Worm (Caenorhabditis elegans) whole organism, L2 larva: Measurements from ENCODE around the gene ckb-2.

Experiments
- C34F6.9 ChIP-seq: fragments of 150-350 bp; optimal IDR thresholded peaks from 2 replicates; lab custom pipeline; 2014; ENCODE audit warnings: missing biosample characterization, missing genetic modification characterization
- F13H6.1 ChIP-seq: sonication (generic microtip); optimal IDR thresholded peaks from 2 replicates; lab custom pipeline; 2016; ENCODE audit warnings: missing genetic modification characterization, missing compliant biosample characterization
- R02D3.7 ChIP-seq: fragments of 150-350 bp; optimal IDR thresholded peaks from 2 replicates; lab custom pipeline; 2014; ENCODE audit warnings: missing biosample characterization, missing genetic modification characterization
- ZK546.5 ChIP-seq: sonication (generic microtip); optimal IDR thresholded peaks from 2 replicates; lab custom pipeline; 2017; ENCODE audit warnings: missing biosample characterization, missing genetic modification characterization
- aly-2 ChIP-seq: fragments of 150-350 bp; optimal IDR thresholded peaks from 2 replicates; lab custom pipeline; 2014; ENCODE audit warnings: missing biosample characterization, missing genetic modification characterization
- ama-1 ChIP-seq: fragments of 150-350 bp; optimal IDR thresholded peaks from 2 replicates; lab custom pipeline; 2018; ENCODE audit warnings: inconsistent platforms
- blmp-1 ChIP-seq: sonication (generic microtip); optimal IDR thresholded peaks from 2 replicates; lab custom pipeline; 2017; ENCODE audit warnings: missing genetic modification characterization, mild to moderate bottlenecking, missing compliant biosample characterization, antibody characterized with exemption, moderate library complexity; ENCODE audit not compliant: insufficient read depth
- ceh-16 ChIP-seq: fragments of 150-350 bp; optimal IDR thresholded peaks from 2 replicates; lab custom pipeline; 2014; ENCODE audit warnings: missing biosample characterization, missing genetic modification characterization
- ceh-82 ChIP-seq: fragments of 150-350 bp; optimal IDR thresholded peaks from 2 replicates; lab custom pipeline; 2014; ENCODE audit warnings: missing biosample characterization, missing genetic modification characterization
- crh-2 ChIP-seq: sonication (generic microtip); optimal IDR thresholded peaks from 2 replicates; lab custom pipeline; 2017; ENCODE audit warnings: missing biosample characterization, missing genetic modification characterization
- dmd-4 ChIP-seq: sonication (generic microtip); optimal IDR thresholded peaks from 2 replicates; lab custom pipeline; 2017; ENCODE audit warnings: missing biosample characterization, missing genetic modification characterization
- egl-27 ChIP-seq: sonication (generic microtip); optimal IDR thresholded peaks from 3 replicates; lab custom pipeline; 2017; ENCODE audit warnings: missing biosample characterization, missing genetic modification reagents, missing genetic modification characterization
- elt-3 ChIP-seq: sonication (generic microtip); optimal IDR thresholded peaks from 2 replicates; lab custom pipeline; 2017; ENCODE audit warnings: missing biosample characterization, missing genetic modification characterization
- fos-1 ChIP-seq: fragments of 150-350 bp; optimal IDR thresholded peaks from 2 replicates; lab custom pipeline; 2014; ENCODE audit warnings: missing biosample characterization, missing genetic modification characterization
- gmeb-1 ChIP-seq: fragments of 150-350 bp; optimal IDR thresholded peaks from 2 replicates; lab custom pipeline; 2014; ENCODE audit warnings: missing biosample characterization, missing genetic modification characterization
- lin-11 ChIP-seq: fragments of 150-350 bp; sonication (generic microtip); optimal IDR thresholded peaks from 2 replicates; lab custom pipeline; 2014; ENCODE audit warnings: missing biosample characterization, missing genetic modification characterization, inconsistent platforms, mixed read lengths
- lin-13 ChIP-seq: fragments of 150-350 bp; optimal IDR thresholded peaks from 2 replicates; lab custom pipeline; 2014; ENCODE audit warnings: missing biosample characterization, missing genetic modification reagents, missing genetic modification characterization
- lin-39 ChIP-seq: fragments of 150-350 bp; optimal IDR thresholded peaks from 2 replicates; lab custom pipeline; 2014; ENCODE audit warnings: missing biosample characterization, missing genetic modification reagents, missing genetic modification characterization
- lsy-2 ChIP-seq, 2 experiments: fragments of 150-350 bp in 1 of 2; sonication (generic microtip) in 1 of 2; optimal IDR thresholded peaks; 2 replicates each; lab custom pipeline; 2014 to 2017; ENCODE audit warnings: missing biosample characterization in 2 of 2, missing genetic modification characterization in 2 of 2
- mab-5 ChIP-seq: fragments of 150-350 bp; optimal IDR thresholded peaks from 2 replicates; lab custom pipeline; 2014; ENCODE audit warnings: missing biosample characterization, missing genetic modification characterization
- mbf-1 ChIP-seq: sonication (generic microtip); optimal IDR thresholded peaks from 2 replicates; lab custom pipeline; 2017; ENCODE audit warnings: missing biosample characterization, missing genetic modification characterization
- mdl-1 ChIP-seq, 2 experiments: fragments of 150-350 bp in 1 of 2; sonication (generic microtip) in 1 of 2; optimal IDR thresholded peaks; 2 replicates each; lab custom pipeline; 2017; ENCODE audit warnings: missing biosample characterization in 2 of 2, missing genetic modification characterization in 2 of 2
- nhr-10 ChIP-seq: sonication (generic microtip); optimal IDR thresholded peaks from 2 replicates; lab custom pipeline; 2017; ENCODE audit warnings: missing biosample characterization, missing genetic modification characterization
- nhr-11 ChIP-seq: fragments of 150-350 bp; optimal IDR thresholded peaks from 2 replicates; lab custom pipeline; 2014; ENCODE audit warnings: missing biosample characterization, missing genetic modification characterization
- nhr-12 ChIP-seq: fragments of 150-350 bp; optimal IDR thresholded peaks from 2 replicates; lab custom pipeline; 2014; ENCODE audit warnings: missing biosample characterization, missing genetic modification characterization
- nhr-129 ChIP-seq: fragments of 150-350 bp; optimal IDR thresholded peaks from 2 replicates; lab custom pipeline; 2014; ENCODE audit warnings: missing biosample characterization, missing genetic modification characterization
- nhr-21 ChIP-seq: fragments of 150-350 bp; optimal IDR thresholded peaks from 2 replicates; lab custom pipeline; 2014; ENCODE audit warnings: missing biosample characterization, missing genetic modification characterization
- nhr-23 ChIP-seq: fragments of 150-350 bp; optimal IDR thresholded peaks from 2 replicates; lab custom pipeline; 2014; ENCODE audit warnings: missing biosample characterization, missing genetic modification reagents, missing genetic modification characterization
- nhr-237 ChIP-seq: fragments of 150-350 bp; optimal IDR thresholded peaks from 2 replicates; lab custom pipeline; 2014; ENCODE audit warnings: missing biosample characterization, missing genetic modification characterization
- nhr-25 ChIP-seq: fragments of 150-350 bp; sonication (generic microtip); optimal IDR thresholded peaks from 3 replicates; lab custom pipeline; 2014; ENCODE audit warnings: missing biosample characterization, missing genetic modification characterization
- nhr-77 ChIP-seq: fragments of 150-350 bp; optimal IDR thresholded peaks from 2 replicates; lab custom pipeline; 2014; ENCODE audit warnings: missing biosample characterization, missing genetic modification characterization
- sma-3 ChIP-seq: sonication (generic microtip); optimal IDR thresholded peaks from 2 replicates; lab custom pipeline; 2016; ENCODE audit warnings: missing genetic modification reagents, missing genetic modification characterization, missing compliant biosample characterization
- sma-9 ChIP-seq, 2 experiments: fragments of 150-350 bp in 1 of 2; sonication (generic microtip) in 1 of 2; optimal IDR thresholded peaks; 2 replicates each; lab custom pipeline; 2014 to 2016; ENCODE audit warnings: missing genetic modification characterization in 2 of 2, mild to moderate bottlenecking in 1 of 2, missing biosample characterization in 1 of 2, missing compliant biosample characterization in 1 of 2, missing genetic modification reagents in 1 of 2, moderate library complexity in 1 of 2
- snpc-4 ChIP-seq: fragments of 150-350 bp; optimal IDR thresholded peaks from 2 replicates; lab custom pipeline; 2014; ENCODE audit warnings: missing biosample characterization, missing genetic modification characterization
- unc-39 ChIP-seq: fragments of 150-350 bp; optimal IDR thresholded peaks from 2 replicates; lab custom pipeline; 2014; ENCODE audit warnings: missing biosample characterization, missing genetic modification characterization
- unc-55 ChIP-seq: fragments of 150-350 bp; sonication (generic microtip); optimal IDR thresholded peaks from 3 replicates; lab custom pipeline; 2014; ENCODE audit warnings: missing biosample characterization, missing genetic modification reagents, missing genetic modification characterization
- zag-1 ChIP-seq: fragments of 150-350 bp; optimal IDR thresholded peaks from 2 replicates; lab custom pipeline; 2014; ENCODE audit warnings: missing biosample characterization, missing genetic modification characterization
- ztf-11 ChIP-seq: sonication (generic microtip); optimal IDR thresholded peaks from 2 replicates; lab custom pipeline; 2017; ENCODE audit warnings: missing biosample characterization, missing genetic modification characterization
- ztf-4 ChIP-seq: fragments of 150-350 bp; optimal IDR thresholded peaks from 2 replicates; lab custom pipeline; 2014; ENCODE audit warnings: missing biosample characterization, missing genetic modification characterization

ckb-2 gene

ce11 chrIII:4398463-4398862 lies 30.7 kb downstream of the ckb-2 start, which contains the start of gene R07E5.6:
Gene R07E5.6 (plus strand): TSS chrIII:4398763.
- TF ChIP-seq fos-1 (tag; lab: Kevin White, UChicago) (no peak), mab-5 (tag; lab: Kevin White, UChicago) (no peak), lin-11 (tag; lab: Kevin White, UChicago) (no peak), nhr-129 (no peak), egl-27 (no peak), sma-9 (GFP tag; optimal IDR thresholded peaks at IDR 0.05; lab: Kevin White, UChicago) (no peak), sma-9 (tag; optimal IDR thresholded peaks at IDR 0.05; lab: Kevin White, UChicago) (no peak), F13H6.1 (tag; lab: Kevin White, UChicago) (no peak), ZK546.5 (tag; lab: Kevin White, UChicago) (no peak), ztf-11 (tag; lab: Kevin White, UChicago) (no peak)

- TF ChIP-seq lin-11 (tag; lab: Kevin White, UChicago) (no peak), ztf-4 (no peak), lsy-2 (tag; optimal IDR thresholded peaks at IDR 0.05; lab: Kevin White, UChicago) (no peak), elt-3 (tag; lab: Kevin White, UChicago) (no peak), ceh-16 (tag; lab: Kevin White, UChicago) (no peak)
Observed at ce11 chrIII:4401142-4401541, 33.4 kb downstream of the ckb-2 start, which contains the start of gene R07E5.15. Gene R07E5.15 (plus strand): TSS chrIII:4401442.

- no peak for TF ChIP-seq ceh-82 (tag; lab: Kevin White, UChicago)
- peak; percentile 0 for TF ChIP-seq fos-1 (tag; lab: Kevin White, UChicago)
- TF ChIP-seq lin-13 (GFP tag; lab: Kevin White, UChicago): no peak
- TF ChIP-seq R02D3.7 (tag; lab: Kevin White, UChicago): no peak
- no peak for TF ChIP-seq mdl-1 (tag; optimal IDR thresholded peaks at IDR 0.05; lab: Kevin White, UChicago)
- TF ChIP-seq nhr-25 (tag; lab: Kevin White, UChicago): peak; percentile 13
- no peak for TF ChIP-seq dmd-4 (tag; lab: Kevin White, UChicago)
- TF ChIP-seq C34F6.9 (tag; lab: Kevin White, UChicago): peak; percentile 62
- peak; percentile 42 for TF ChIP-seq nhr-129
- peak; percentile 56 for TF ChIP-seq unc-55 (GFP tag; lab: Kevin White, UChicago)
- no peak for TF ChIP-seq unc-39
- peak; percentile 33 for TF ChIP-seq snpc-4
Observed at ce11 chrIII:4404339-4404836, 36.6 kb downstream of the ckb-2 start, which contains the start of the genes R07E5.17 and snfc-5. Gene R07E5.17 (minus strand): TSS chrIII:4404436. Gene snfc-5 (plus strand): TSS chrIII:4404786.

DNA sequence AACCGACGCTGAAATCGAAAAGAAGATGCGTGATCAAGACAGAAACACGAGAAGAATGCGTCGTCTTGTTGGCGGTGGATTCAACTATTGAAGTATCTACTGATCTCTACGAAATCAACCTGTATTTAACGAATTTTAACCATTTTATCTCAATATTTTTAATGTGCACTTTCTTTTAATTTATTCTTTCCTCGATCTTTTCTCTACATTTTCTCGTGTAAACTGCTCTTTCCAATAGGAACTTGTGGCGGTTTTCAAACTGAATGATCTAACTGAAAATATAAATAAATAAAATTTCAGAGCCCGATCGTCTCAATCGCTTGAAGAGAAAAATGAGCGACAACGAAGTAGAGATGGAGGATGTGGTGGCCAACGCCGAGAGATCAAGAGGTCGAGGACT lies 38.2 kb downstream of the ckb-2 start, which contains the start of gene rnp-4:
TSS of gene rnp-4 (plus strand) at position 301 of the 400 bp plus-strand sequence.
- no peak for TF ChIP-seq mbf-1 (tag; lab: Kevin White, UChicago)
- no peak for TF ChIP-seq ceh-16 (tag; lab: Kevin White, UChicago)
- no peak for TF ChIP-seq nhr-21 (tag; lab: Kevin White, UChicago)
- no peak for TF ChIP-seq blmp-1 (tag; lab: Kevin White, UChicago)

ce11 chrIII:4407144-4407543 lies 39.4 kb downstream of the ckb-2 start, which contains the start of gene prdx-3:
Gene prdx-3 (plus strand): TSS chrIII:4407444.
- no peak for TF ChIP-seq dmd-4 (tag; lab: Kevin White, UChicago)
- no peak for TF ChIP-seq egl-27
- no peak for TF ChIP-seq zag-1 (tag; lab: Kevin White, UChicago)
- no peak for TF ChIP-seq R02D3.7 (tag; lab: Kevin White, UChicago)
- TF ChIP-seq elt-3 (tag; lab: Kevin White, UChicago): no peak
- TF ChIP-seq lsy-2 (tag; optimal IDR thresholded peaks at IDR 0.05; lab: Kevin White, UChicago): no peak
- TF ChIP-seq gmeb-1 (tag; lab: Kevin White, UChicago): no peak
- no peak for TF ChIP-seq crh-2 (tag; lab: Kevin White, UChicago)
- no peak for TF ChIP-seq sma-9 (GFP tag; optimal IDR thresholded peaks at IDR 0.05; lab: Kevin White, UChicago)
- no peak for TF ChIP-seq sma-9 (tag; optimal IDR thresholded peaks at IDR 0.05; lab: Kevin White, UChicago)
- no peak for TF ChIP-seq ztf-4
- no peak for TF ChIP-seq ama-1 (lab: Kevin White, UChicago)
- no peak for TF ChIP-seq F13H6.1 (tag; lab: Kevin White, UChicago)

DNA sequence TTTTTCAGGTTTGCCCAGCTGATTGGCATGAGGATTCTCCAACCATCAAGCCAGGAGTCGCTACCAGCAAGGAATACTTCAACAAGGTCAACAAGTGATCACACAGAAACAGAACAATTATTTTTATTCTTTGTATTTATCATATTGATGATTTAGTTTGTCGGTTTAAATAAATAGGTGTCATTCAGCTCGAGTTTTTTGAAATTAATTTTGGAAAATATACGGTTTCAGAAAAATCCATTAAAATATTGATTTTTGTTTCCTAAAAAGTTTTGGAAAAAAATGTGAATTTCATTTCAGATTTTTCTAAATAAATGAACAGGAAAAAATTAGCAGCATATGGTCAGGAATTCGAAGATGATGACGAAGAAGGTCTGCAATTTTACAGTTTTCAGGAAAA lies 40.5 kb downstream of the ckb-2 start, which contains the start of gene gpch-1:
TSS of gene gpch-1 (plus strand) at position 301 of the 400 bp plus-strand sequence.
- TF ChIP-seq gmeb-1 (tag; lab: Kevin White, UChicago): no peak
- TF ChIP-seq nhr-10 (tag; lab: Kevin White, UChicago): no peak
- TF ChIP-seq nhr-129: no peak
- TF ChIP-seq nhr-237 (tag; lab: Kevin White, UChicago): no peak
- no peak for TF ChIP-seq lin-13 (GFP tag; lab: Kevin White, UChicago)
- TF ChIP-seq aly-2 (tag; lab: Kevin White, UChicago): no peak
- TF ChIP-seq snpc-4: no peak
- TF ChIP-seq lin-39 (tag; lab: Kevin White, UChicago): no peak
- no peak for TF ChIP-seq F13H6.1 (tag; lab: Kevin White, UChicago)
- no peak for TF ChIP-seq crh-2 (tag; lab: Kevin White, UChicago)
- TF ChIP-seq mdl-1 (tag; optimal IDR thresholded peaks at IDR 0.05; lab: Kevin White, UChicago): no peak
- no peak for TF ChIP-seq nhr-77 (tag; lab: Kevin White, UChicago)
- TF ChIP-seq egl-27: no peak
- no peak for TF ChIP-seq sma-3 (GFP tag; lab: Kevin White, UChicago)
- TF ChIP-seq nhr-23 (tag; lab: Kevin White, UChicago): no peak
- no peak for TF ChIP-seq nhr-12 (tag; lab: Kevin White, UChicago)
- no peak for TF ChIP-seq nhr-11 (tag; lab: Kevin White, UChicago)
